Fruit fly (Drosophila melanogaster): ENCODE measurements around the gene CG17991.

Gene CG17991

DNA sequence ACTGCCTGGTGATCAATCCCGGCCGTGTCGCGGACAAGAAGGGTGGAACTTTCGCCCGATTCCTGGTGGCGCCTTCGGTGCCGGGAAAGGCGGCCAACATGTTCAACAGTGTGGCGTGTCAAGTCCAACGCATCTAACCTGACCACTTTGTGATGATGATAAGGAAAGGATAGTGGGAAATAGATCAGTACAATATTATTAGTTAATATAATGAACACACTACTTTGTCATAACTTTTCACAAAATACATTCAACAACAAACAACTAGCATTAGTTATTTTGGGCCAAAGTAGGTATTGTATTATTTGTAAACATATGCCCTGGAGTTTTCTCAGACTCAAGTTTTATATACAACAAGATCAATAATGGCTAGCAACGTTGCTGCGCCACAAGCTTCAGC, at the start of gene CG17991:
Gene CG17991, plus strand, starts transcription at position 301 of the 400 bp plus-strand sequence.
- no peak for TF ChIP-seq ara (GFP tag; IDR thresholded peaks at IDR 0.05)

- TF ChIP-seq dmrt11E (tag; optimal IDR thresholded peaks at IDR 0.05) (no peak), Drgx (GFP tag; IDR thresholded peaks at IDR 0.05) (peak; percentile 50; the same call in 1 of the 2 replicates)
Observed at dm6 chr3R:27193079-27193478, 48.0 kb upstream of the CG17991 start.

DNA sequence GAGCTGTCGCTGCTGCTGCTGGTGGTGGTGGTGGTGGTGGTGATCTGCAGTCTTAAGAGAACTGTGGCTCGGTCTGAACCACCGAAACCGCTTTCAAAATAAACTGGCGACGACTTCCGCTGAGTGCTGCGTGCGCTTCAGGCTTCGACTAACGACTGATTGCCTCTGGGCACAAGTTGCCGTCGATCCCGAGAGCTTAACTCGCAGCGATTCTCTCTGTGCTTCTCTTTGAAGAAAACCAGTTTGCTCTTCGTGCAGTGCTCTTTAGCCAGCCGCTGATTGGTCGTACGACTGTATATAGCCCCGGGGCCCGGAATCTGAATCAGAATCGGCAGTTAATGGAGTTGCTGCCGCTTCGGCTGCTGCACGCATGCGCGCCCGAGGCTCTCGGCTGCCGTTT, 47.0 kb upstream of the CG17991 start, which contains the start of gene Ser:
Gene Ser, minus strand, starts transcription at position 162 of the 400 bp plus-strand sequence.
- TF ChIP-seq pros (GFP tag; optimal IDR thresholded peaks at IDR 0.05) (peak; percentile 72), CG11398 (GFP tag; optimal IDR thresholded peaks at IDR 0.05) (no peak), Ets65A (GFP tag) (peak; percentile 82), CG11695 (GFP tag; IDR thresholded peaks at IDR 0.05) (no peak), CG7839 (tag; optimal IDR thresholded peaks at IDR 0.05) (no peak), hth (optimal IDR thresholded peaks at IDR 0.05) (no peak), CG42726 (GFP tag; IDR thresholded peaks at IDR 0.05; ENCODE audit: partially characterized antibody) (no peak), phol (tag; optimal IDR thresholded peaks at IDR 0.05) (no peak), cg (GFP tag; optimal IDR thresholded peaks at IDR 0.05) (peak; percentile 2), vvl (GFP tag; IDR thresholded peaks at IDR 0.05) (0 out of 2 replicates have a peak, but pooled peaks have one; percentile 29), CG13123 (GFP tag; optimal IDR thresholded peaks at IDR 0.05) (no peak), yki (optimal IDR thresholded peaks at IDR 0.05) (peak; percentile 48), MBD-R2 (GFP tag; IDR thresholded peaks at IDR 0.05) (no peak), CG3163 (GFP tag; optimal IDR thresholded peaks at IDR 0.05) (peak; percentile 96), CG34224 (GFP tag; IDR thresholded peaks at IDR 0.05; ENCODE audit: partially characterized antibody) (peak; percentile 27; the same call in 1 of the 3 replicates), CG12659 (GFP tag; optimal IDR thresholded peaks at IDR 0.05) (no peak), CG6791 (GFP tag; IDR thresholded peaks at IDR 0.05; ENCODE audit: partially characterized antibody) (0 out of 3 replicates have a peak, but pooled peaks have one; percentile 4), CG15696 (tag; optimal IDR thresholded peaks at IDR 0.05) (no peak), HmgZ (tag; optimal IDR thresholded peaks at IDR 0.05) (no peak), Trl (optimal IDR thresholded peaks at IDR 0.05) (peak; percentile 59 to 83), Trl (GFP tag; optimal IDR thresholded peaks at IDR 0.05) (no peak), aop (GFP tag; IDR thresholded peaks at IDR 0.05) (no peak), lola (GFP tag; optimal IDR thresholded peaks at IDR 0.05) (no peak), dmrt99B (tag; optimal IDR thresholded peaks at IDR 0.05) (no peak), Atf-2 (GFP tag; optimal IDR thresholded peaks at IDR 0.05) (no peak), ro (GFP tag; IDR thresholded peaks at IDR 0.05) (no peak), zfh2 (GFP tag; optimal IDR thresholded peaks at IDR 0.05) (no peak), ab (GFP tag; optimal IDR thresholded peaks at IDR 0.05) (no peak), Nf-YB (GFP tag; optimal IDR thresholded peaks at IDR 0.05) (peak; percentile 94), hkb (optimal IDR thresholded peaks at IDR 0.05) (no peak), hkb (GFP tag; IDR thresholded peaks at IDR 0.05) (0 out of 2 replicates have a peak, but pooled peaks have one; percentile 17), Nf-YC (tag; optimal IDR thresholded peaks at IDR 0.05) (peak; percentile 93), nom (GFP tag; optimal IDR thresholded peaks at IDR 0.05) (peak; percentile 56), chinmo (GFP tag; IDR thresholded peaks at IDR 0.05; ENCODE audit: partially characterized antibody) (peak; percentile 81; the same call in 1 of the 4 replicates), unc-4 (GFP tag; IDR thresholded peaks at IDR 0.05; ENCODE audit: partially characterized antibody) (0 out of 2 replicates have a peak, but pooled peaks have one; percentile 31), CG13287 (GFP tag; IDR thresholded peaks at IDR 0.05; ENCODE audit: partially characterized antibody) (peak; percentile 30; the same call in 1 of the 2 replicates), sug (tag; optimal IDR thresholded peaks at IDR 0.05) (no peak), Jarid2 (GFP tag; optimal IDR thresholded peaks at IDR 0.05) (peak; percentile 86), CG5180 (GFP tag; optimal IDR thresholded peaks at IDR 0.05) (peak; percentile 5), slbo (GFP tag; IDR thresholded peaks at IDR 0.05) (0 out of 2 replicates have a peak, but pooled peaks have one; percentile 21), pfk (GFP tag; optimal IDR thresholded peaks at IDR 0.05) (no peak), CG1832 (GFP tag; optimal IDR thresholded peaks at IDR 0.05) (no peak), CG8924 (tag; optimal IDR thresholded peaks at IDR 0.05) (no peak), Med (GFP tag) (peak; percentile 22)
